Fruit fly (Drosophila melanogaster) whole organism, embryonic: Measurements from ENCODE around the gene CG12012.

Source experiments
- ATbp ChIP-seq: fragments of 200-800 bp; sonication (Bioruptor generic); optimal IDR thresholded peaks from 2 replicates; lab custom pipeline; 2017; ENCODE audit warnings: missing biosample characterization, mild to moderate bottlenecking, missing genetic modification characterization, missing genetic modification reagents
- Bdp1 ChIP-seq: fragments of 200-800 bp; sonication (Bioruptor generic); optimal IDR thresholded peaks from 3 replicates; lab custom pipeline; 2016; ENCODE audit warnings: missing biosample characterization, missing genetic modification characterization
- Bgb ChIP-seq: fragments of 200-800 bp; sonication (Bioruptor generic); IDR thresholded peaks from 2 replicates; pipeline ENCODE4 v1.3.6; 2022; ENCODE audit warnings: missing biosample characterization, missing genetic modification characterization; ENCODE audit not compliant: partially characterized antibody
- Blimp-1 ChIP-seq: fragments of 200-800 bp; sonication (Bioruptor generic); optimal IDR thresholded peaks from 3 replicates; lab custom pipeline; 2018; ENCODE audit warnings: missing biosample characterization, missing genetic modification characterization, mild to moderate bottlenecking, moderate library complexity, missing genetic modification reagents
- CG10274 ChIP-seq: fragments of 200-800 bp; sonication (Bioruptor generic); optimal IDR thresholded peaks from 3 replicates; lab custom pipeline; 2017; ENCODE audit warnings: missing biosample characterization, mild to moderate bottlenecking, missing genetic modification characterization
- CG10543 ChIP-seq: fragments of 200-800 bp; sonication (Bioruptor generic); optimal IDR thresholded peaks from 3 replicates; lab custom pipeline; 2017; ENCODE audit warnings: missing biosample characterization, mild to moderate bottlenecking, missing genetic modification characterization, moderate library complexity
- CG12659 ChIP-seq: fragments of 200-800 bp; sonication (Bioruptor generic); optimal IDR thresholded peaks from 3 replicates; lab custom pipeline; 2017; ENCODE audit warnings: mild to moderate bottlenecking, missing biosample characterization, missing genetic modification reagents, missing genetic modification characterization
- CG12769 ChIP-seq: fragments of 200-800 bp; sonication (Bioruptor generic); optimal IDR thresholded peaks from 2 replicates; lab custom pipeline; 2019; ENCODE audit warnings: missing biosample characterization, mild to moderate bottlenecking, missing genetic modification characterization, moderate library complexity
- CG13287 ChIP-seq: fragments of 200-800 bp; sonication (Bioruptor generic); IDR thresholded peaks from 2 replicates; pipeline ENCODE4 v1.3.6; 2022; ENCODE audit warnings: missing biosample characterization, missing genetic modification characterization; ENCODE audit not compliant: partially characterized antibody
- CG14860 ChIP-seq: fragments of 200-800 bp; sonication (Bioruptor generic); IDR thresholded peaks from 3 replicates; pipeline ENCODE4 v1.3.6; 2022; ENCODE audit warnings: missing biosample characterization, missing genetic modification characterization; ENCODE audit not compliant: partially characterized antibody
- CG14965 ChIP-seq: fragments of 200-800 bp; sonication (Bioruptor generic); optimal IDR thresholded peaks from 2 replicates; lab custom pipeline; 2016; ENCODE audit warnings: missing biosample characterization, missing genetic modification characterization, borderline replicate concordance
- CG30403 ChIP-seq: fragments of 200-800 bp; sonication (Bioruptor generic); optimal IDR thresholded peaks from 3 replicates; lab custom pipeline; 2016; ENCODE audit warnings: missing biosample characterization, missing genetic modification characterization
- CG3065 ChIP-seq: fragments of 200-800 bp; sonication (Bioruptor generic); optimal IDR thresholded peaks from 2 replicates; lab custom pipeline; 2016; ENCODE audit warnings: missing biosample characterization, missing genetic modification characterization
- CG31365 ChIP-seq: fragments of 200-800 bp; sonication (Bioruptor generic); optimal IDR thresholded peaks from 2 replicates; lab custom pipeline; 2018; ENCODE audit warnings: missing biosample characterization, mild to moderate bottlenecking, missing genetic modification characterization
- CG31388 ChIP-seq: fragments of 200-800 bp; sonication (Bioruptor generic); optimal IDR thresholded peaks from 2 replicates; lab custom pipeline; 2016; ENCODE audit warnings: missing biosample characterization, missing genetic modification characterization
- CG31441 ChIP-seq: fragments of 200-800 bp; sonication (Bioruptor generic); IDR thresholded peaks from 2 replicates; pipeline ENCODE4 v1.3.6; 2022; ENCODE audit warnings: missing biosample characterization, missing genetic modification characterization
- CG3281 ChIP-seq: fragments of 200-800 bp; sonication (Bioruptor generic); optimal IDR thresholded peaks from 3 replicates; lab custom pipeline; 2017; ENCODE audit warnings: missing biosample characterization, mild to moderate bottlenecking, missing genetic modification characterization
- CG4404 ChIP-seq: fragments of 200-800 bp; sonication (Bioruptor generic); IDR thresholded peaks from 2 replicates; pipeline ENCODE4 v1.3.6; 2022; ENCODE audit warnings: missing biosample characterization, missing genetic modification characterization
- CG4730 ChIP-seq: fragments of 200-800 bp; sonication (Bioruptor generic); IDR thresholded peaks from 2 replicates; pipeline ENCODE4 v1.3.6; 2022; ENCODE audit warnings: missing biosample characterization, missing genetic modification characterization
- CG6854 ChIP-seq: fragments of 200-800 bp; sonication (Bioruptor generic); optimal IDR thresholded peaks from 3 replicates; lab custom pipeline; 2017; ENCODE audit warnings: missing biosample characterization, mild to moderate bottlenecking, missing genetic modification characterization
- CG7357 ChIP-seq: fragments of 200-800 bp; sonication (Bioruptor generic); IDR thresholded peaks from 3 replicates; pipeline ENCODE4 v1.3.6; 2022; ENCODE audit warnings: missing biosample characterization, missing genetic modification characterization
- CG7963 ChIP-seq: fragments of 200-800 bp; sonication (Bioruptor generic); IDR thresholded peaks from 3 replicates; pipeline ENCODE4 v1.3.6; 2022; ENCODE audit warnings: missing biosample characterization, missing genetic modification characterization; ENCODE audit not compliant: partially characterized antibody
- CG7987 ChIP-seq: fragments of 200-800 bp; sonication (Bioruptor generic); optimal IDR thresholded peaks from 2 replicates; lab custom pipeline; 2018; ENCODE audit warnings: missing biosample characterization, mild to moderate bottlenecking, missing genetic modification characterization, moderate library complexity
- CG8388 ChIP-seq: fragments of 200-800 bp; sonication (Bioruptor generic); optimal IDR thresholded peaks from 2 replicates; lab custom pipeline; 2019; ENCODE audit warnings: missing biosample characterization, mild to moderate bottlenecking, missing genetic modification characterization, moderate library complexity
- CTCF ChIP-seq: fragments of 200-800 bp; sonication (Bioruptor generic); optimal IDR thresholded peaks from 2 replicates; lab custom pipeline; 2017; ENCODE audit warnings: missing biosample characterization, mild to moderate bottlenecking, missing genetic modification characterization, moderate library complexity
- Dek ChIP-seq: fragments of 200-800 bp; sonication (Bioruptor generic); optimal IDR thresholded peaks from 3 replicates; lab custom pipeline; 2019; ENCODE audit warnings: missing biosample characterization, mild to moderate bottlenecking, missing genetic modification characterization, moderate library complexity
- Hmx ChIP-seq: fragments of 200-800 bp; sonication (Bioruptor generic); optimal IDR thresholded peaks from 2 replicates; lab custom pipeline; 2016; ENCODE audit warnings: missing biosample characterization, missing genetic modification characterization
- Hr51 ChIP-seq, 2 experiments: fragments of 200-800 bp; sonication (Bioruptor generic); optimal IDR thresholded peaks; 2 replicates in 1 of 2; 3 replicates in 1 of 2; lab custom pipeline; 2016 to 2018; ENCODE audit warnings: missing biosample characterization in 2 of 2, missing genetic modification characterization in 2 of 2, mild to moderate bottlenecking in 1 of 2, moderate library complexity in 1 of 2
- Hsf ChIP-seq: fragments of 200-800 bp; sonication (Bioruptor generic); optimal IDR thresholded peaks from 3 replicates; lab custom pipeline; 2016; ENCODE audit warnings: missing biosample characterization, missing genetic modification characterization
- Kr ChIP-seq: fragments of 200-800 bp; sonication (Bioruptor generic); optimal IDR thresholded peaks from 2 replicates; lab custom pipeline; 2017; ENCODE audit warnings: missing biosample characterization, mild to moderate bottlenecking, missing genetic modification characterization
- Lhr ChIP-seq: fragments of 200-800 bp; sonication (Bioruptor generic); optimal IDR thresholded peaks from 3 replicates; lab custom pipeline; 2017; ENCODE audit warnings: mild to moderate bottlenecking, missing biosample characterization, missing genetic modification reagents, missing genetic modification characterization
- NC2β ChIP-seq: fragments of 200-800 bp; sonication (Bioruptor generic); optimal IDR thresholded peaks from 2 replicates; lab custom pipeline; 2016; ENCODE audit warnings: missing biosample characterization, missing genetic modification characterization
- Optix ChIP-seq: fragments of 200-800 bp; sonication (Bioruptor generic); IDR thresholded peaks from 3 replicates; pipeline ENCODE4 v1.3.6; 2022; ENCODE audit warnings: missing biosample characterization, missing genetic modification characterization
- Ravus ChIP-seq: fragments of 200-800 bp; sonication (Bioruptor generic); IDR thresholded peaks from 2 replicates; pipeline ENCODE4 v1.3.6; 2022; ENCODE audit warnings: missing biosample characterization, missing genetic modification characterization
- Scr ChIP-seq: fragments of 200-800 bp; sonication (Bioruptor generic); IDR thresholded peaks from 2 replicates; pipeline ENCODE4 v1.3.6; 2022; ENCODE audit warnings: missing biosample characterization, missing genetic modification characterization; ENCODE audit not compliant: partially characterized antibody
- al ChIP-seq: fragments of 200-800 bp; sonication (Bioruptor generic); IDR thresholded peaks from 2 replicates; pipeline ENCODE4 v1.3.6; 2022; ENCODE audit warnings: missing biosample characterization, missing genetic modification characterization
- bigmax ChIP-seq: fragments of 200-800 bp; sonication (Bioruptor generic); optimal IDR thresholded peaks from 2 replicates; lab custom pipeline; 2018; ENCODE audit warnings: missing biosample characterization, mild to moderate bottlenecking, missing genetic modification characterization
- bowl ChIP-seq: fragments of 200-800 bp; sonication (Bioruptor generic); IDR thresholded peaks from 2 replicates; pipeline ENCODE4 v1.3.6; 2022; ENCODE audit warnings: missing biosample characterization, missing genetic modification characterization
- dysf ChIP-seq: fragments of 200-800 bp; sonication (Bioruptor generic); IDR thresholded peaks from 3 replicates; pipeline ENCODE4 v1.3.6; 2022; ENCODE audit warnings: missing biosample characterization, missing genetic modification characterization
- gce ChIP-seq: fragments of 200-800 bp; sonication (Bioruptor generic); IDR thresholded peaks from 3 replicates; pipeline ENCODE4 v1.3.6; 2022; ENCODE audit warnings: missing biosample characterization, missing genetic modification characterization
- gfzf ChIP-seq: fragments of 200-800 bp; sonication (Bioruptor generic); optimal IDR thresholded peaks from 2 replicates; lab custom pipeline; 2016; ENCODE audit warnings: missing biosample characterization, mild to moderate bottlenecking, missing genetic modification characterization, moderate library complexity
- gt ChIP-seq: fragments of 200-800 bp; sonication (Bioruptor generic); IDR thresholded peaks from 2 replicates; pipeline ENCODE4 v1.3.6; 2022; ENCODE audit warnings: missing biosample characterization, missing genetic modification characterization
- hkb ChIP-seq, 2 experiments: fragments of 200-800 bp in 1 of 2; fragments of >200 bp in 1 of 2; sonication (Bioruptor generic) in 1 of 2; IDR thresholded peaks in 1 of 2; optimal IDR thresholded peaks in 1 of 2; 2 replicates each; pipeline versions ENCODE4 v1.3.6 to Lab custom; 2017 to 2022; ENCODE audit warnings: missing biosample characterization in 1 of 2, missing genetic modification characterization in 1 of 2
- mirr ChIP-seq: fragments of 200-800 bp; sonication (Bioruptor generic); optimal IDR thresholded peaks from 3 replicates; lab custom pipeline; 2018; ENCODE audit warnings: missing biosample characterization, mild to moderate bottlenecking, missing genetic modification characterization
- mld ChIP-seq: fragments of 200-800 bp; sonication (Bioruptor generic); IDR thresholded peaks from 3 replicates; pipeline ENCODE4 v1.3.6; 2022; ENCODE audit warnings: missing biosample characterization, missing genetic modification characterization; ENCODE audit not compliant: partially characterized antibody
- pnt ChIP-seq: fragments of 200-800 bp; sonication (Bioruptor generic); optimal IDR thresholded peaks from 3 replicates; lab custom pipeline; 2016; ENCODE audit warnings: missing biosample characterization, missing genetic modification characterization
- run ChIP-seq: fragments of 200-800 bp; sonication (Bioruptor generic); optimal IDR thresholded peaks from 3 replicates; lab custom pipeline; 2018; ENCODE audit warnings: missing biosample characterization, mild to moderate bottlenecking, missing genetic modification characterization
- slou ChIP-seq: fragments of 200-800 bp; sonication (Bioruptor generic); optimal IDR thresholded peaks from 3 replicates; lab custom pipeline; 2016; ENCODE audit warnings: missing biosample characterization, missing genetic modification characterization
- tio ChIP-seq: fragments of 200-800 bp; sonication (Bioruptor generic); optimal IDR thresholded peaks from 2 replicates; lab custom pipeline; 2017; ENCODE audit warnings: missing biosample characterization, missing genetic modification characterization, inconsistent platforms
- tll ChIP-seq, 2 experiments: fragments of 200-800 bp in 1 of 2; fragments of >200 bp in 1 of 2; sonication (Bioruptor generic) in 1 of 2; optimal IDR thresholded peaks; 2 replicates each; lab custom pipeline; 2017 to 2019; ENCODE audit warnings: missing biosample characterization in 2 of 2, missing genetic modification characterization in 2 of 2, mild to moderate bottlenecking in 1 of 2, moderate library complexity in 1 of 2
- ttk ChIP-seq: fragments of 200-800 bp; sonication (Bioruptor generic); IDR thresholded peaks from 2 replicates; pipeline ENCODE4 v2.1.2; 2022; ENCODE audit warnings: missing biosample characterization, missing genetic modification characterization

Gene CG12012

DNA sequence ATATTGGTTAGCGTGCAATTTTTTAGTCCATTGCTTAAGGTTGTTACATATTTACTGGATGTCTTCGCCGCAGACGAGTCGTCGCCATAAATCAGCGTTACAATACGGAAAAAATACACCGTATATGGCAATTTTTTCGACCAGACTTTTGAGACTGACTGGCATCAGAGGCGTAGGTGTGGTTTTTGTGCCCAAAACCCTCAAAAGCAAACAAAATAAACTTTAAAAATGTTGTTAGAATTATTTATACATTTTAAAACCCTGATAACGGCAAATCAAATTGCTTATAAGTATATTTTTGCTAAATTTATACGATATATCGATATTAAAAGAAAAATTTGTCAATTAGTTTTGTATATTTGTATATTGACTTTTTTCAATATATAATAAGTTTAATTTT, 44.1 kb downstream of the CG12012 start (continued):
- TF ChIP-seq CG31441 (GFP tag; lab: Robert Waterston, UW) = no peak
- no peak for TF ChIP-seq Lhr (GFP tag; lab: Kevin White, UChicago)
- no peak for TF ChIP-seq CG7987
- peak; percentile 36 for TF ChIP-seq CG3281
- no peak for TF ChIP-seq CG12769 (tag; lab: Kevin White, UChicago)
- TF ChIP-seq mld (GFP tag; lab: Robert Waterston, UW) = no peak
- no peak for TF ChIP-seq Hmx (GFP tag; lab: Kevin White, UChicago)
- TF ChIP-seq CG10274 (GFP tag; lab: Kevin White, UChicago) = no peak
- no peak for TF ChIP-seq Scr (GFP tag; lab: Robert Waterston, UW)
- TF ChIP-seq Ravus (GFP tag; lab: Robert Waterston, UW) = no peak
- TF ChIP-seq CG14860 (GFP tag; lab: Robert Waterston, UW) = no peak
- peak in 1 of 2 experiments; percentile 9 for TF ChIP-seq Hr51 (GFP tag; optimal IDR thresholded peaks at IDR 0.05; lab: Kevin White, UChicago)
- no peak for TF ChIP-seq tll (GFP tag; optimal IDR thresholded peaks at IDR 0.05; lab: Kevin White, UChicago)
- no peak for TF ChIP-seq gt (GFP tag; lab: Robert Waterston, UW)
- no peak for TF ChIP-seq Bgb
- TF ChIP-seq dysf (GFP tag; lab: Robert Waterston, UW) = no peak
- no peak for TF ChIP-seq CG8388 (GFP tag; lab: Kevin White, UChicago)
- TF ChIP-seq NC2β (GFP tag; lab: Kevin White, UChicago) = no peak
- no peak for TF ChIP-seq slou (GFP tag; lab: Kevin White, UChicago)
- no peak for TF ChIP-seq CG6854 (GFP tag; lab: Kevin White, UChicago)
- TF ChIP-seq Dek = no peak
- TF ChIP-seq tio (GFP tag; lab: Kevin White, UChicago) = no peak
- no peak for TF ChIP-seq CG3065 (GFP tag; lab: Kevin White, UChicago)
- TF ChIP-seq mirr (GFP tag; lab: Kevin White, UChicago) = no peak
- TF ChIP-seq CG7357 = no peak
- no peak for TF ChIP-seq bigmax
- TF ChIP-seq ATbp = no peak
- TF ChIP-seq Blimp-1 = no peak
- peak; percentile 2 for TF ChIP-seq CG30403 (GFP tag; lab: Kevin White, UChicago)
- no peak for TF ChIP-seq ttk (GFP tag; lab: Robert Waterston, UW)
- no peak for TF ChIP-seq CTCF (GFP tag; lab: Kevin White, UChicago)
- no peak for TF ChIP-seq CG4404 (GFP tag; lab: Robert Waterston, UW)
- peak; percentile 22 for TF ChIP-seq CG12659 (GFP tag; lab: Kevin White, UChicago)
- TF ChIP-seq CG14965 (GFP tag; lab: Kevin White, UChicago) = no peak
- no peak for TF ChIP-seq Bdp1 (GFP tag; lab: Kevin White, UChicago)
- no peak for TF ChIP-seq Optix (GFP tag; lab: Robert Waterston, UW)
- TF ChIP-seq pnt (GFP tag; lab: Kevin White, UChicago) = no peak
- no peak for TF ChIP-seq CG31365
- TF ChIP-seq CG7963 (GFP tag; lab: Robert Waterston, UW) = no peak
- TF ChIP-seq CG13287 (GFP tag; lab: Robert Waterston, UW) = no peak
- TF ChIP-seq bowl (GFP tag; lab: Robert Waterston, UW) = no peak
- TF ChIP-seq Hsf (GFP tag; lab: Kevin White, UChicago) = no peak
- TF ChIP-seq gfzf (GFP tag; lab: Kevin White, UChicago) = no peak
- peak; percentile 50; the same call in 1 of the 2 replicates for TF ChIP-seq al
- no peak for TF ChIP-seq CG31388 (GFP tag; lab: Kevin White, UChicago)
- no peak for TF ChIP-seq run (tag; lab: Kevin White, UChicago)
- TF ChIP-seq CG10543 (GFP tag; lab: Kevin White, UChicago) = no peak
- TF ChIP-seq CG4730 (GFP tag; lab: Robert Waterston, UW) = no peak
- no peak for TF ChIP-seq hkb (optimal IDR thresholded peaks at IDR 0.05; lab: Kevin White, UChicago)
- TF ChIP-seq hkb (GFP tag; IDR thresholded peaks at IDR 0.05; lab: Robert Waterston, UW) = no peak
- TF ChIP-seq Kr = no peak
- no peak for TF ChIP-seq gce (GFP tag; lab: Robert Waterston, UW)
